Worm (Caenorhabditis elegans) whole organism, young adult: ENCODE results near the gene nas-25.

Experiments
- B0336.3 ChIP-seq: fragments of 200-800 bp; sonication (Bioruptor generic); IDR thresholded peaks from 2 replicates; pipeline ENCODE4 v1.3.6; 2022; ENCODE audit warnings: missing genetic modification characterization, missing compliant biosample characterization
- F49E8.2 ChIP-seq: sonication (generic microtip); optimal IDR thresholded peaks from 3 replicates; lab custom pipeline; 2017; ENCODE audit warnings: missing genetic modification characterization, mild to moderate bottlenecking, missing compliant biosample characterization, antibody characterized with exemption, moderate library complexity; ENCODE audit not compliant: insufficient read depth
- ceh-27 ChIP-seq: fragments of 200-800 bp; sonication (Bioruptor generic); optimal IDR thresholded peaks from 2 replicates; lab custom pipeline; 2018; ENCODE audit warnings: mild to moderate bottlenecking, missing genetic modification characterization, moderate library complexity, missing compliant biosample characterization
- egrh-3 ChIP-seq: fragments of 200-800 bp; sonication (Bioruptor generic); IDR thresholded peaks from 2 replicates; pipeline ENCODE4 v1.3.6; 2022; ENCODE audit warnings: missing genetic modification reagents, missing genetic modification characterization, missing compliant biosample characterization
- fkh-3 ChIP-seq: sonication (generic microtip); optimal IDR thresholded peaks from 2 replicates; lab custom pipeline; 2016; ENCODE audit warnings: mild to moderate bottlenecking, missing genetic modification characterization, missing compliant biosample characterization
- hmg-1.2 ChIP-seq: fragments of 200-800 bp; sonication (Bioruptor generic); IDR thresholded peaks from 2 replicates; pipeline ENCODE4 v1.3.6; 2022; ENCODE audit warnings: missing genetic modification reagents, missing genetic modification characterization, missing compliant biosample characterization
- hsf-1 ChIP-seq: fragments of 200-800 bp; sonication (Bioruptor generic); IDR thresholded peaks from 2 replicates; pipeline ENCODE4 v1.3.6; 2022; ENCODE audit warnings: missing genetic modification reagents, missing genetic modification characterization, missing compliant biosample characterization
- lir-1 ChIP-seq: fragments of 200-800 bp; sonication (Bioruptor generic); conservative IDR thresholded peaks from 2 replicates; pipeline ENCODE4 v1.3.6; 2022; ENCODE audit warnings: missing genetic modification reagents, missing genetic modification characterization, missing compliant biosample characterization
- snpc-4 ChIP-seq, 5 experiments: fragments of 150-350 bp in 1 of 5; sonication (generic microtip) in 4 of 5; optimal IDR thresholded peaks; 2 replicates each; lab custom pipeline; 2014 to 2018; ENCODE audit warnings: missing genetic modification characterization in 5 of 5, missing biosample characterization in 3 of 5, antibody characterized with exemption in 2 of 5, mild to moderate bottlenecking in 2 of 5, missing compliant biosample characterization in 2 of 5, missing genotype in 2 of 5, moderate library complexity in 2 of 5, missing genetic modification reagents in 1 of 5

Gene nas-25

DNA sequence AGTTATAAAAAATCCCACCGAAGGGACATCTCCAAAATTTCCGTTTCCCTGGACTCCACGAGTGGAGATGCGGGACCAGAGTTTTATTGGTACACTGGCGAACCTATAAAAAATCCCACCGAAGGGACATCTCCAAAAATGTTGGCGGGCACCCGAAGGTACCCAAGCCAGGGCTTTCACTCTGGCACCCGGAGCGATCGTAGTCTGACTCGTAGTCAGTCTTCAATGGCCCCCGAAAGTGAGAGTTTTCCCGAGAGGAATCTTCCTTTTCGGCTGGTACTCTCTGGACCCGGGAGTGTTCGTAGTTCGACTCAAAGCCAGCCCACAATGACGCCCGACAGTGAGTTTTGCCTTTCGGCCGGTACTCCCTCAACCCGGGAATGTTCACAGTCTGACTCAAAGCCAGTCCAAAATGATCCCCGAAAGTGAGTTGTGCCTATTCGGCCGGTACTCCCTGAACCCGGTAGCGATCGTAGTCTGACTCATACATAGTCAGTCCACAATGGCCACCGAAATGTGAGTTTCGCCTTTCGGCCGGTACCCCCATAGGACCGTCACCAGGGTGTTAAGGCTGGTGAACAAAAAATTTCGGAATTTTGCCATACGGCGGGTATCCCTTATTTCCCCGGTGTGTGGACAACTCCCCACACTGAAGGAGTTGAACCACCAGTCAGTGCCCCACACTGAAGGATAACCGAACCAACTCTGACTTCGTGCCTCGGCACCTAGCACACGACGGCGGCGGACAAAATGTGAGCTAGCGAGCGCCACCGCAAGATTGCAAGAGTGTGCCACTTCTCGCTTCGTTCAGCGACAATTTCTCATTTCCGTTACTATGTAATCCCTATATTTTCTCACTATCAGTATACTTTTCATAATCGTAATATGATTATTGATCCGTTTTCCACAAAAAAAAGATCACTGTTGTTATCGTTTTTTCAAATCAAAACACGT lies 51.4 kb downstream of the nas-25 start (continued):
- TF ChIP-seq lir-1 (GFP tag; lab: Robert Waterston, UW) (no peak), snpc-4 (GFP tag; optimal IDR thresholded peaks at IDR 0.05; lab: Kevin White, UChicago) (peak; percentile 85), snpc-4 (tag; optimal IDR thresholded peaks at IDR 0.05; lab: Kevin White, UChicago) (peak; percentile 68 to 96 (median 90)), F49E8.2 (tag; lab: Kevin White, UChicago) (peak; percentile 23), egrh-3 (no peak), hsf-1 (no peak), fkh-3 (tag; lab: Kevin White, UChicago) (no peak), ceh-27 (no peak), hmg-1.2 (peak; percentile 73), B0336.3 (peak; percentile 53; the same call in 1 of the 2 replicates)
